Worm (Caenorhabditis elegans): ENCODE data around the gene tgt-1.

tgt-1 gene

DNA sequence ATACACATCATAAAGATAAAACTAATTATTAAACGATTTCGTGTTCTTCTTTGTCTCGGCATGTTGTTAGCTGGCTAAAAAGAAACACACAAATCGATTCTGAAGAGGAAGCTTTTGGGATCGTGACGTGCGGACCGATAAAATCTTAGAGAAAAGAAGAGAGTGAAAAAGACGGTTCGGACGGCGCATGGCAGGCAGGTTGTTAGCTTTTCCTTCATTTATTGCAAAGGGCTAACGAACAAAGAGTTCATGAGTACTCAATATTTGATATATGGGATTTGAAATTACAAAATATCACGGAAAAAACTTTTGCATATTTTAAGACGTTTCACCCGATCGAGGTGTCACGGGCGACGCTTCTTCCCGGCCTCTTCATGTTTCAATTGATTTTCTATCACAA is 14.0 kb downstream of the tgt-1 start, which contains the start of gene ZK829.3:
Gene ZK829.3, minus strand, starts transcription at position 101 of the 400 bp plus-strand sequence.
- TF ChIP-seq him-1 (tag; optimal IDR thresholded peaks at IDR 0.05), result no peak
- TF ChIP-seq W03F9.2 (tag; optimal IDR thresholded peaks at IDR 0.05), result no peak
- no peak for TF ChIP-seq dao-5 (tag; optimal IDR thresholded peaks at IDR 0.05)

DNA sequence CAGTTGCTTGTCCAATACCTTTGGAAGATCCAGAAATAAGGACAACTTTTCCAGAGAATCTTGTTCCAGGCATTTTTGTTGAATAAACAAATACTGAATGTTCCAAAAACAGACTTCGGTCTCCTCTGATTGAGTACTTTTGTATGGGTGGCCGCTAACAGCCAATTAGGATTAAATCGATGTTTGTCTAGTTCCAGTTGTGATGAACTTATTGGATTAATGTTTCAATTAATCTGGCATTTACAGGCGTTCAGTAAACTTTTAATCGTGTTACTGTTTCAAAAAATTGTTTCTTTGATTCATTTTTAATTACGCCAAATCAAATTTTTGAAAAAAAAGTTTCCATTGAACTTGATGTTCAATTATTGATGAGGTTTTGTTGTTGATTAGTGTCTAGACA is 17.3 kb downstream of the tgt-1 start, which contains the start of gene ZK829.1:
Gene ZK829.1, minus strand, starts transcription at position 101 of the 400 bp plus-strand sequence.
- TF ChIP-seq dao-5 (tag; optimal IDR thresholded peaks at IDR 0.05) (no peak), W03F9.2 (tag; optimal IDR thresholded peaks at IDR 0.05) (no peak), him-1 (tag; optimal IDR thresholded peaks at IDR 0.05) (no peak)

ce11 chrIV:11938554-11938953 is 21.1 kb downstream of the tgt-1 start:
- no peak for TF ChIP-seq W03F9.2 (tag; optimal IDR thresholded peaks at IDR 0.05)
- TF ChIP-seq him-1 (tag; optimal IDR thresholded peaks at IDR 0.05), result no peak
- no peak for TF ChIP-seq dao-5 (tag; optimal IDR thresholded peaks at IDR 0.05)

DNA sequence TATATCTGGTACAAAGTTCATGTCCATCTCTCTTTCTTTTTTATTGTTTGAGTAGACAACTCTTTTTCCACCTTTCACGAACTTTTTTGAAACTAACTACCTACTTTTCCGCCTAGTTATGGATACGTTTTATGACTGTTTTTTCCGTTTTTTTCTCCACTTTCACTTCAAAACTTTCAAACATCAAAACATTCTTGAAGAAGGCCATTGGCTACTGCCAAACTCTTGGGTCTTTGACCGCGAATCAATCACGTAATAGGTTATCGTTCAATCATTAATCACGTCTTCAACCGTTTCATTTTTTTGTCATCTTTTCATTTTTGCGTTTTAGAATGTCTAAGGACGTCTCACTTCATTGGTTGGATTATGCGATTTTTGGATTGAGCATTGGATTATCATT is 22.5 kb downstream of the tgt-1 start, which contains the start of gene slc-5A12:
Gene slc-5A12, plus strand, starts transcription at position 333 of the 400 bp plus-strand sequence.
- TF ChIP-seq him-1 (tag; optimal IDR thresholded peaks at IDR 0.05), result no peak
- TF ChIP-seq W03F9.2 (tag; optimal IDR thresholded peaks at IDR 0.05), result no peak
- TF ChIP-seq dao-5 (tag; optimal IDR thresholded peaks at IDR 0.05), result no peak

DNA sequence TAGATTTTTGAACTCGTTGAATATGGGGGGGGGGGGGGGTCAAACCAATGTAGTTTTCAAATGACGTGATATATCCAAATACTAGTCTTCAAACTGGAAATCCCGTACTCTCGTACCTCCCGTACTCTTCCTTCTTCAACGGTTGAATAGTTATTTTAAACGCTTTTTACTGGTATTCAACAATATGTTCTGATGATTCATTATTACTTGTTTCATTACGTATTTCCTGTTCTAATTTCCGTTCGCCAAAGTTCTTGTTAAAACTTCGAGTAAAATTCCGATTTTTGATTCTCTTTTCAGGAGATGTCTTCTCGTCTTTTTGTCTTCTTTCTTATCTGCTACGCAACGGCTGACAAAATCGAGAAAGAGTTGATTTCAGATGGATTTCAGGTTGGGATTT is 29.0 kb downstream of the tgt-1 start, which contains the start of gene nhx-9:
Gene nhx-9, plus strand, starts transcription at position 301 of the 400 bp plus-strand sequence.
- TF ChIP-seq dao-5 (tag; optimal IDR thresholded peaks at IDR 0.05) (no peak), W03F9.2 (tag; optimal IDR thresholded peaks at IDR 0.05) (no peak), him-1 (tag; optimal IDR thresholded peaks at IDR 0.05) (no peak)

DNA sequence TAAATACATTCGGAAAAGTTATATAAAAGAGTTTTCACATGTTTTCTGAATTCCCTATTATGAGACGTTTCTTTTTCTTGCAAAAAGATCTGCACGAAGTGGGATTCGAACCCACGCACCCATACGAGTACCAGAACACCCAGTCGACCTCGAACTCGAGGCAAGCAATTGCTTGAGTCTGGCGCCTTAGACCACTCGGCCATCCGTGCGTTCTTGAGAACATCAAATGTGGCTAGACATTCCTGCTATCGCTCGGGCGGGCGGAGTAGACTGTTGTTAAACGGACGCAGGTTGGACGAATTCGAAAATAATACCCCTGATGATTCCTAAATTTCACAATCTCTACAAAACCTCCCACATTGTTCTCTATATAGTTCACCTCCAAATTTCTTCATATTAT is 31.2 kb downstream of the tgt-1 start:
- TF ChIP-seq W03F9.2 (tag; optimal IDR thresholded peaks at IDR 0.05) (no peak), him-1 (tag; optimal IDR thresholded peaks at IDR 0.05) (no peak), dao-5 (tag; optimal IDR thresholded peaks at IDR 0.05) (no peak)

DNA sequence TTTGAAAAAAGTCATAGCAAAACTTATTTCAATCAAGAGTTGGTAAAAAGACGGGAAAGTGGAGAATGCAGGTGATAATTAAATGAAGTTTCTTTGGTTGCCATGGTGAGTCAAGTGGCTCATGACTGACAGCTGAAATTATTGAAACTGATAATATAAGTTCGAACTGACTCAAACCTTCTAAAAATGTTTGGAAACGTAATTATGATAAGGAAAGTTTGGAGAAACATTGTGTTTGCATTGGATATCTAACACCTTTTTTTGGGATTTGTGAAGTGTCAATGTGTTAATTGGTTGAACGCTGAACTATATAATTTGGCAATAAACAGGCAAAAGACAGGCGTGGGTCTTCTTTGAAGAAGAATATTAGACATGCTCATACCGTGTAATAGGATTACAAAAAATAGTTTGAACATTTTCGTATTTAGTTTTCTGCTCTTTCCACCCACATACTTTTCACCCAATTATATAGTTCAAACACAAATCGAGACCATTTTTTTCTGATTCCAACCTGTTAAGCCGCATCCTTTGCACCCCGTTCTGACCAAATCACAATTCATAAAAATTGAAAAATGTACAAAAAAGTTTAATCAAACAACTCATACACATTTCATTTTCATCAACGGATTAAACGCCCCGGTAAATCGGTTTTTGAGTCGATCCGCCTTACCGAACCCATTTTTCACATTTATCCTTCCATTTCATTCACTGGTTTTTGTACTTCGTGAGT is 34.1 kb downstream of the tgt-1 start, which contains the start of the genes srlf-33 and srlf-32:
Gene srlf-33, minus strand, starts transcription at position 101 of the 730 bp plus-strand sequence.
Gene srlf-32, plus strand, starts transcription at position 680 of the 730 bp plus-strand sequence.
- no peak for TF ChIP-seq W03F9.2 (tag; optimal IDR thresholded peaks at IDR 0.05)
- TF ChIP-seq dao-5 (tag; optimal IDR thresholded peaks at IDR 0.05), result no peak
- no peak for TF ChIP-seq him-1 (tag; optimal IDR thresholded peaks at IDR 0.05)

- TF ChIP-seq dao-5 (tag; optimal IDR thresholded peaks at IDR 0.05) (no peak), W03F9.2 (tag; optimal IDR thresholded peaks at IDR 0.05) (no peak), him-1 (tag; optimal IDR thresholded peaks at IDR 0.05) (no peak)
Observed at ce11 chrIV:11924092-11924491, 35.5 kb downstream of the tgt-1 start.

DNA sequence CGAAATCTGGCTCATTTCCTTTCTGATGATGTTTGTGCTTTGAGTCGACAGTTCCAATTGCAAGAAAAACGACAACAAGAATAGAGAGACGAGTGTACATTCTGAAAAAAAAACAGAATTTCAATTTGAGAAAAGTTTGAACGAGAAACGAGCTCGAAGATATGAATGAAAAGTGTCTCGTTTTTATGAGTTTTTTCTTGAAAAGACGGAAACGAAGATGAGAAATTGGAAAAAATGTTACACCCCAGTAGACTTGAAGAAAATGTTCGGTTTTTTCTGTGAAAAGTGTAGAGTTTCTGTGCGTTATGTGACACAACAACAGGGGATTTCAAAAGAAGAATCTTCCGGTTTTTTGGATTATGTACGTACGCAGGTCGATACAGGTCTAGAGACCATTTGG is 36.5 kb downstream of the tgt-1 start, which contains the start of gene srlf-31:
Gene srlf-31, minus strand, starts transcription at position 101 of the 400 bp plus-strand sequence.
- no peak for TF ChIP-seq him-1 (tag; optimal IDR thresholded peaks at IDR 0.05)
- no peak for TF ChIP-seq dao-5 (tag; optimal IDR thresholded peaks at IDR 0.05)
- TF ChIP-seq W03F9.2 (tag; optimal IDR thresholded peaks at IDR 0.05), result no peak

ce11 chrIV:11922011-11922410 is 37.6 kb downstream of the tgt-1 start, which contains the start of gene ZK822.1:
TSS of gene ZK822.1 (minus strand) at chrIV:11922131.
- no peak for TF ChIP-seq W03F9.2 (tag; optimal IDR thresholded peaks at IDR 0.05)

- TF ChIP-seq dao-5 (tag; optimal IDR thresholded peaks at IDR 0.05) (no peak), W03F9.2 (tag; optimal IDR thresholded peaks at IDR 0.05) (no peak), him-1 (tag; optimal IDR thresholded peaks at IDR 0.05) (no peak)
Observed at ce11 chrIV:11919067-11919466, 40.5 kb downstream of the tgt-1 start.

ce11 chrIV:11917886-11918285 is 41.7 kb downstream of the tgt-1 start:
- no peak for TF ChIP-seq dao-5 (tag; optimal IDR thresholded peaks at IDR 0.05)
- no peak for TF ChIP-seq him-1 (tag; optimal IDR thresholded peaks at IDR 0.05)
- no peak for TF ChIP-seq W03F9.2 (tag; optimal IDR thresholded peaks at IDR 0.05)

- TF ChIP-seq dao-5 (tag; optimal IDR thresholded peaks at IDR 0.05), result no peak
- no peak for TF ChIP-seq W03F9.2 (tag; optimal IDR thresholded peaks at IDR 0.05)
- TF ChIP-seq him-1 (tag; optimal IDR thresholded peaks at IDR 0.05), result no peak
Observed at ce11 chrIV:11916907-11917306, 42.7 kb downstream of the tgt-1 start, which contains the start of gene ZK822.10. TSS of gene ZK822.10 (plus strand) at chrIV:11917137.

- TF ChIP-seq W03F9.2 (tag; optimal IDR thresholded peaks at IDR 0.05) (no peak), dao-5 (tag; optimal IDR thresholded peaks at IDR 0.05) (no peak), him-1 (tag; optimal IDR thresholded peaks at IDR 0.05) (no peak)
Observed at ce11 chrIV:11915768-11916453, 43.7 kb downstream of the tgt-1 start, which contains the start of gene ZK822.9. TSS of gene ZK822.9 (plus strand) at chrIV:11915947.
